Fruit fly (Drosophila melanogaster) whole organism, embryonic: Measurements from ENCODE around the gene Rpp30.

Experiments
- Ada2b ChIP-seq: fragments of 200-800 bp; sonication (Bioruptor generic); IDR thresholded peaks from 2 replicates; pipeline ENCODE4 v1.3.6; 2022; ENCODE audit warnings: missing biosample characterization, missing genetic modification characterization
- Antp ChIP-seq: fragments of 200-800 bp; sonication (Bioruptor generic); optimal IDR thresholded peaks from 3 replicates; lab custom pipeline; 2016; ENCODE audit warnings: missing biosample characterization, missing genetic modification characterization
- CG10543 ChIP-seq: fragments of 200-800 bp; sonication (Bioruptor generic); optimal IDR thresholded peaks from 3 replicates; lab custom pipeline; 2017; ENCODE audit warnings: missing biosample characterization, mild to moderate bottlenecking, missing genetic modification characterization, moderate library complexity
- CG10654 ChIP-seq: fragments of 200-800 bp; sonication (Bioruptor generic); optimal IDR thresholded peaks from 2 replicates; lab custom pipeline; 2016; ENCODE audit warnings: missing biosample characterization, missing genetic modification characterization
- CG10959 ChIP-seq: fragments of 200-800 bp; sonication (Bioruptor generic); IDR thresholded peaks from 2 replicates; pipeline ENCODE4 v1.3.6; 2022; ENCODE audit warnings: missing biosample characterization, missing genetic modification characterization
- CG11085 ChIP-seq: fragments of 200-800 bp; sonication (Bioruptor generic); IDR thresholded peaks from 2 replicates; pipeline ENCODE4 v1.3.6; 2022; ENCODE audit warnings: missing biosample characterization, missing genetic modification characterization
- CG11504 ChIP-seq: fragments of 200-800 bp; sonication (Bioruptor generic); optimal IDR thresholded peaks from 3 replicates; lab custom pipeline; 2019; ENCODE audit warnings: missing biosample characterization, mild to moderate bottlenecking, missing genetic modification characterization, moderate library complexity
- CG12659 ChIP-seq: fragments of 200-800 bp; sonication (Bioruptor generic); optimal IDR thresholded peaks from 3 replicates; lab custom pipeline; 2017; ENCODE audit warnings: mild to moderate bottlenecking, missing biosample characterization, missing genetic modification reagents, missing genetic modification characterization
- CG13123 ChIP-seq: fragments of 200-800 bp; sonication (Bioruptor generic); optimal IDR thresholded peaks from 2 replicates; lab custom pipeline; 2016; ENCODE audit warnings: missing biosample characterization, missing genetic modification characterization
- CG1647 ChIP-seq: fragments of 200-800 bp; sonication (Bioruptor generic); optimal IDR thresholded peaks from 3 replicates; lab custom pipeline; 2016; ENCODE audit warnings: missing biosample characterization, missing genetic modification characterization
- CG16863 ChIP-seq: fragments of 200-800 bp; sonication (Bioruptor generic); optimal IDR thresholded peaks from 3 replicates; lab custom pipeline; 2016; ENCODE audit warnings: missing biosample characterization, missing genetic modification characterization
- CG17612 ChIP-seq: fragments of 200-800 bp; sonication (Bioruptor generic); IDR thresholded peaks from 2 replicates; pipeline ENCODE4 v1.3.6; 2022; ENCODE audit warnings: missing biosample characterization, missing genetic modification characterization
- CG2889 ChIP-seq: fragments of 200-800 bp; sonication (Bioruptor generic); IDR thresholded peaks from 3 replicates; pipeline ENCODE4 v1.3.6; 2022; ENCODE audit warnings: missing biosample characterization, missing genetic modification characterization
- CG3065 ChIP-seq: fragments of 200-800 bp; sonication (Bioruptor generic); optimal IDR thresholded peaks from 2 replicates; lab custom pipeline; 2016; ENCODE audit warnings: missing biosample characterization, missing genetic modification characterization
- CG4328 ChIP-seq: fragments of 200-800 bp; sonication (Bioruptor generic); optimal IDR thresholded peaks from 3 replicates; lab custom pipeline; 2017; ENCODE audit warnings: missing biosample characterization, missing genetic modification reagents, missing genetic modification characterization
- CG7271 ChIP-seq: fragments of 200-800 bp; sonication (Bioruptor generic); optimal IDR thresholded peaks from 2 replicates; lab custom pipeline; 2018; ENCODE audit warnings: missing biosample characterization, mild to moderate bottlenecking, missing genetic modification characterization, moderate library complexity
- CG7786 ChIP-seq: fragments of 200-800 bp; sonication (Bioruptor generic); optimal IDR thresholded peaks from 2 replicates; lab custom pipeline; 2016; ENCODE audit warnings: missing biosample characterization, missing genetic modification characterization
- CG9797 ChIP-seq: fragments of 200-800 bp; sonication (Bioruptor generic); optimal IDR thresholded peaks from 3 replicates; lab custom pipeline; 2018; ENCODE audit warnings: missing biosample characterization, mild to moderate bottlenecking, missing genetic modification characterization
- D19A ChIP-seq: fragments of 200-800 bp; optimal IDR thresholded peaks from 3 replicates; lab custom pipeline; 2019; ENCODE audit warnings: missing biosample characterization, mild to moderate bottlenecking, missing genetic modification characterization, moderate library complexity
- Dp ChIP-seq: fragments of 200-800 bp; sonication (Bioruptor generic); optimal IDR thresholded peaks from 2 replicates; lab custom pipeline; 2018; ENCODE audit warnings: missing biosample characterization, mild to moderate bottlenecking, missing genetic modification characterization, moderate library complexity
- GATAe ChIP-seq: fragments of 200-800 bp; sonication (Bioruptor generic); conservative IDR thresholded peaks from 2 replicates; pipeline ENCODE4 v1.3.6; 2022; ENCODE audit warnings: missing biosample characterization, missing genetic modification characterization
- Hand ChIP-seq: fragments of 200-800 bp; sonication (Bioruptor generic); optimal IDR thresholded peaks from 2 replicates; lab custom pipeline; 2017; ENCODE audit warnings: mild to moderate bottlenecking, missing biosample characterization, missing genetic modification reagents, missing genetic modification characterization
- Hr39 ChIP-seq: fragments of >200 bp; optimal IDR thresholded peaks from 2 replicates; lab custom pipeline; 2017
- MBD-R2 ChIP-seq: fragments of 200-800 bp; sonication (Bioruptor generic); IDR thresholded peaks from 2 replicates; pipeline ENCODE4 v1.3.6; 2022; ENCODE audit warnings: missing biosample characterization, missing genetic modification characterization
- Mrtf ChIP-seq: fragments of 200-800 bp; sonication (Bioruptor generic); IDR thresholded peaks from 3 replicates; pipeline ENCODE4 v1.3.6; 2022; ENCODE audit warnings: missing biosample characterization, missing genetic modification characterization
- NC2β ChIP-seq: fragments of 200-800 bp; sonication (Bioruptor generic); optimal IDR thresholded peaks from 2 replicates; lab custom pipeline; 2016; ENCODE audit warnings: missing biosample characterization, missing genetic modification characterization
- Nf-YC ChIP-seq: fragments of 200-800 bp; optimal IDR thresholded peaks from 3 replicates; lab custom pipeline; 2019; ENCODE audit warnings: missing biosample characterization, mild to moderate bottlenecking, missing genetic modification characterization, moderate library complexity
- Oli ChIP-seq: fragments of 200-800 bp; sonication (Bioruptor generic); optimal IDR thresholded peaks from 2 replicates; lab custom pipeline; 2018; ENCODE audit warnings: missing biosample characterization, mild to moderate bottlenecking, missing genetic modification characterization, moderate library complexity
- Ssrp ChIP-seq: fragments of 200-800 bp; sonication (Bioruptor generic); optimal IDR thresholded peaks from 2 replicates; lab custom pipeline; 2018; ENCODE audit warnings: missing biosample characterization, mild to moderate bottlenecking, missing genetic modification characterization, moderate library complexity
- YL-1 ChIP-seq: fragments of 200-800 bp; sonication (Bioruptor generic); optimal IDR thresholded peaks from 3 replicates; lab custom pipeline; 2017; ENCODE audit warnings: missing biosample characterization, mild to moderate bottlenecking, missing genetic modification characterization
- abd-A ChIP-seq: fragments of 200-800 bp; sonication (Bioruptor generic); optimal IDR thresholded peaks from 3 replicates; lab custom pipeline; 2019; ENCODE audit warnings: missing biosample characterization, mild to moderate bottlenecking, missing genetic modification characterization, moderate library complexity
- bsh ChIP-seq, 2 experiments: fragments of 200-800 bp; sonication (Bioruptor generic); optimal IDR thresholded peaks; 2 replicates each; lab custom pipeline; 2017 to 2018; ENCODE audit warnings: mild to moderate bottlenecking in 2 of 2, missing biosample characterization in 2 of 2, missing genetic modification characterization in 2 of 2, moderate library complexity in 1 of 2
- chm ChIP-seq: fragments of 200-800 bp; sonication (Bioruptor generic); IDR thresholded peaks from 2 replicates; pipeline ENCODE4 v1.3.6; 2022; ENCODE audit warnings: missing biosample characterization, missing genetic modification characterization
- crc ChIP-seq: fragments of 200-800 bp; sonication (Bioruptor generic); optimal IDR thresholded peaks from 2 replicates; lab custom pipeline; 2016; ENCODE audit warnings: missing biosample characterization, missing genetic modification characterization
- dan ChIP-seq: fragments of 200-800 bp; sonication (Bioruptor generic); IDR thresholded peaks from 2 replicates; pipeline ENCODE4 v1.3.6; 2022; ENCODE audit warnings: missing biosample characterization, missing genetic modification characterization
- dimm ChIP-seq: fragments of 200-800 bp; sonication (Bioruptor generic); IDR thresholded peaks from 2 replicates; pipeline ENCODE4 v1.3.6; 2022; ENCODE audit warnings: missing biosample characterization, missing genetic modification characterization
- dm ChIP-seq: fragments of 200-800 bp; sonication (Bioruptor generic); optimal IDR thresholded peaks from 3 replicates; lab custom pipeline; 2016; ENCODE audit warnings: missing biosample characterization, missing genetic modification characterization
- gcm ChIP-seq: fragments of 200-800 bp; sonication (Bioruptor generic); optimal IDR thresholded peaks from 2 replicates; lab custom pipeline; 2019; ENCODE audit warnings: missing biosample characterization, mild to moderate bottlenecking, missing genetic modification characterization, moderate library complexity
- gem ChIP-seq: fragments of 200-800 bp; sonication (Bioruptor generic); optimal IDR thresholded peaks from 2 replicates; lab custom pipeline; 2019; ENCODE audit warnings: missing biosample characterization, mild to moderate bottlenecking, missing genetic modification characterization, moderate library complexity
- gsb-n ChIP-seq: fragments of 200-800 bp; sonication (Bioruptor generic); optimal IDR thresholded peaks from 3 replicates; lab custom pipeline; 2018; ENCODE audit warnings: missing biosample characterization, mild to moderate bottlenecking, missing genetic modification characterization
- ham ChIP-seq: fragments of 200-800 bp; sonication (Bioruptor generic); IDR thresholded peaks from 2 replicates; pipeline ENCODE4 v1.3.6; 2022; ENCODE audit warnings: missing biosample characterization, missing genetic modification characterization
- hkb ChIP-seq, 2 experiments: fragments of 200-800 bp in 1 of 2; fragments of >200 bp in 1 of 2; sonication (Bioruptor generic) in 1 of 2; IDR thresholded peaks in 1 of 2; optimal IDR thresholded peaks in 1 of 2; 2 replicates each; pipeline versions ENCODE4 v1.3.6 to Lab custom; 2017 to 2022; ENCODE audit warnings: missing biosample characterization in 1 of 2, missing genetic modification characterization in 1 of 2
- mam ChIP-seq: fragments of 200-800 bp; sonication (Bioruptor generic); optimal IDR thresholded peaks from 3 replicates; lab custom pipeline; 2016; ENCODE audit warnings: missing biosample characterization, missing genetic modification characterization
- nerfin-1 ChIP-seq: fragments of 200-800 bp; sonication (Bioruptor generic); optimal IDR thresholded peaks from 3 replicates; lab custom pipeline; 2019; ENCODE audit warnings: missing biosample characterization, mild to moderate bottlenecking, missing genetic modification characterization, moderate library complexity
- nom ChIP-seq: fragments of 200-800 bp; sonication (Bioruptor generic); optimal IDR thresholded peaks from 2 replicates; lab custom pipeline; 2017; ENCODE audit warnings: missing biosample characterization, missing genetic modification characterization, mild to moderate bottlenecking, moderate library complexity, missing genetic modification reagents
- pzg ChIP-seq: fragments of 200-800 bp; sonication (Bioruptor generic); optimal IDR thresholded peaks from 3 replicates; lab custom pipeline; 2018; ENCODE audit warnings: missing biosample characterization, mild to moderate bottlenecking, missing genetic modification characterization, moderate library complexity
- sr ChIP-seq: fragments of 200-800 bp; sonication (Bioruptor generic); IDR thresholded peaks from 3 replicates; pipeline ENCODE4 v1.3.6; 2022; ENCODE audit warnings: missing biosample characterization, missing genetic modification characterization
- twi ChIP-seq: fragments of 200-800 bp; optimal IDR thresholded peaks from 2 replicates; lab custom pipeline; 2019; ENCODE audit warnings: missing biosample characterization, mild to moderate bottlenecking, missing genetic modification characterization, moderate library complexity
- unpg ChIP-seq: fragments of 200-800 bp; sonication (Bioruptor generic); optimal IDR thresholded peaks from 3 replicates; lab custom pipeline; 2018; ENCODE audit warnings: missing biosample characterization, mild to moderate bottlenecking, missing genetic modification characterization, moderate library complexity
- vnd ChIP-seq: fragments of 200-800 bp; sonication (Bioruptor generic); IDR thresholded peaks from 3 replicates; pipeline ENCODE4 v1.3.6; 2022; ENCODE audit warnings: missing biosample characterization, missing genetic modification characterization; ENCODE audit not compliant: partially characterized antibody

Rpp30 gene

dm6 chr2L:286421-286820, 34.2 kb upstream of the Rpp30 start (continued):
- no peak for TF ChIP-seq YL-1 (GFP tag; lab: Kevin White, UChicago)
- peak; percentile 53 for TF ChIP-seq Hand
- peak; percentile 71; the same call in 2 of the 3 replicates for TF ChIP-seq Mrtf (GFP tag; lab: Robert Waterston, UW)
- peak; percentile 10 for TF ChIP-seq Ssrp (tag; lab: Kevin White, UChicago)
- peak; percentile 26 for TF ChIP-seq CG10654
- TF ChIP-seq CG9797, result no peak
- TF ChIP-seq CG7786 (GFP tag; lab: Kevin White, UChicago), result peak; percentile 78
- no peak for TF ChIP-seq gsb-n (tag; lab: Kevin White, UChicago)
- TF ChIP-seq vnd (GFP tag; lab: Robert Waterston, UW), result no peak
- TF ChIP-seq Hr39, result no peak
- no peak for TF ChIP-seq Dp
- TF ChIP-seq CG12659 (GFP tag; lab: Kevin White, UChicago), result peak; percentile 29
- TF ChIP-seq pzg, result peak; percentile 22
- peak; percentile 91 for TF ChIP-seq nom
- TF ChIP-seq CG7271 (tag; lab: Kevin White, UChicago), result no peak
- no peak for TF ChIP-seq twi (tag; lab: Kevin White, UChicago)
- peak; percentile 59 for TF ChIP-seq MBD-R2
- TF ChIP-seq abd-A (tag; lab: Kevin White, UChicago), result no peak
- TF ChIP-seq ham (GFP tag; lab: Robert Waterston, UW), result no peak; the same call in 1 of the 2 replicates
- no peak for TF ChIP-seq gcm (GFP tag; lab: Kevin White, UChicago)
- 0 out of 2 replicates have a peak, but pooled peaks have one; percentile 23 for TF ChIP-seq CG17612
- peak; percentile 36 for TF ChIP-seq Oli
- peak; percentile 86 for TF ChIP-seq Antp (GFP tag; lab: Kevin White, UChicago)
- peak; percentile 46 to 54 for TF ChIP-seq bsh (GFP tag; optimal IDR thresholded peaks at IDR 0.05; lab: Kevin White, UChicago)
- TF ChIP-seq D19A (tag; lab: Kevin White, UChicago), result peak; percentile 5
- peak; percentile 74 for TF ChIP-seq CG10543 (GFP tag; lab: Kevin White, UChicago)
- no peak for TF ChIP-seq nerfin-1 (tag; lab: Kevin White, UChicago)
- no peak for TF ChIP-seq dimm (GFP tag; lab: Robert Waterston, UW)
- peak; percentile 65 for TF ChIP-seq CG1647 (GFP tag; lab: Kevin White, UChicago)
- no peak for TF ChIP-seq Nf-YC (tag; lab: Kevin White, UChicago)
- no peak for TF ChIP-seq hkb (optimal IDR thresholded peaks at IDR 0.05; lab: Kevin White, UChicago)
- TF ChIP-seq hkb (GFP tag; IDR thresholded peaks at IDR 0.05; lab: Robert Waterston, UW), result peak; percentile 75
- peak; percentile 51 for TF ChIP-seq gem (tag; lab: Kevin White, UChicago)
- peak; percentile 67 for TF ChIP-seq Ada2b (GFP tag; lab: Robert Waterston, UW)
- TF ChIP-seq CG16863, result no peak
- TF ChIP-seq unpg (GFP tag; lab: Kevin White, UChicago), result peak; percentile 63
- peak; percentile 94 for TF ChIP-seq GATAe (GFP tag; lab: Robert Waterston, UW)
- TF ChIP-seq CG10959, result 0 out of 2 replicates have a peak, but pooled peaks have one; percentile 41
- TF ChIP-seq CG13123, result no peak
- TF ChIP-seq CG11504 (tag; lab: Kevin White, UChicago), result peak; percentile 56
- peak; percentile 84 for TF ChIP-seq mam (GFP tag; lab: Kevin White, UChicago)
- peak; percentile 58 for TF ChIP-seq CG4328
- TF ChIP-seq CG3065 (GFP tag; lab: Kevin White, UChicago), result no peak
- TF ChIP-seq dan (GFP tag; lab: Robert Waterston, UW), result no peak
- peak; percentile 46 for TF ChIP-seq crc
- peak; percentile 86 for TF ChIP-seq chm (GFP tag; lab: Robert Waterston, UW)
- peak; percentile 55; the same call in 1 of the 2 replicates for TF ChIP-seq CG11085 (GFP tag; lab: Robert Waterston, UW)
- peak; percentile 23; the same call in 1 of the 3 replicates for TF ChIP-seq CG2889 (GFP tag; lab: Robert Waterston, UW)
- TF ChIP-seq dm (GFP tag; lab: Kevin White, UChicago), result peak; percentile 53
- peak; percentile 30; the same call in 1 of the 3 replicates for TF ChIP-seq sr (GFP tag; lab: Robert Waterston, UW)
- TF ChIP-seq NC2β (GFP tag; lab: Kevin White, UChicago), result peak; percentile 43
